Worm (Caenorhabditis elegans) whole organism, young adult: ENCODE data around the gene str-193.

Source experiments
- B0261.1 ChIP-seq: sonication (generic microtip); optimal IDR thresholded peaks from 2 replicates; lab custom pipeline; 2016; ENCODE audit warnings: mild to moderate bottlenecking, missing genetic modification characterization, moderate library complexity, missing compliant biosample characterization
- B0336.3 ChIP-seq: fragments of 200-800 bp; sonication (Bioruptor generic); IDR thresholded peaks from 2 replicates; pipeline ENCODE4 v1.3.6; 2022; ENCODE audit warnings: missing genetic modification characterization, missing compliant biosample characterization
- C17E4.6 ChIP-seq: fragments of 200-800 bp; sonication (Bioruptor generic); IDR thresholded peaks from 2 replicates; pipeline ENCODE4 v1.3.6; 2022; ENCODE audit warnings: missing genetic modification reagents, missing genetic modification characterization, missing compliant biosample characterization
- D2030.7 ChIP-seq: fragments of 200-800 bp; sonication (Bioruptor generic); IDR thresholded peaks from 2 replicates; pipeline ENCODE4 v1.3.6; 2022; ENCODE audit warnings: missing genetic modification reagents, missing genetic modification characterization, missing compliant biosample characterization
- F23B12.7 ChIP-seq: sonication (generic microtip); optimal IDR thresholded peaks from 2 replicates; lab custom pipeline; 2017; ENCODE audit warnings: missing genetic modification characterization, mild to moderate bottlenecking, missing compliant biosample characterization, antibody characterized with exemption, moderate library complexity; ENCODE audit not compliant: insufficient read depth
- F39B2.1 ChIP-seq: fragments of 200-800 bp; sonication (Bioruptor generic); IDR thresholded peaks from 2 replicates; pipeline ENCODE4 v1.3.6; 2022; ENCODE audit warnings: missing genetic modification reagents, missing genetic modification characterization, missing compliant biosample characterization
- F49E8.2 ChIP-seq: sonication (generic microtip); optimal IDR thresholded peaks from 3 replicates; lab custom pipeline; 2017; ENCODE audit warnings: missing genetic modification characterization, mild to moderate bottlenecking, missing compliant biosample characterization, antibody characterized with exemption, moderate library complexity; ENCODE audit not compliant: insufficient read depth
- F57A8.1 ChIP-seq: fragments of 200-800 bp; sonication (Bioruptor generic); optimal IDR thresholded peaks from 2 replicates; lab custom pipeline; 2018; ENCODE audit warnings: mild to moderate bottlenecking, missing genetic modification characterization, moderate library complexity, missing compliant biosample characterization
- F57C9.4 ChIP-seq: sonication (generic microtip); optimal IDR thresholded peaks from 2 replicates; lab custom pipeline; 2017; ENCODE audit warnings: mild to moderate bottlenecking, missing genetic modification characterization, missing compliant biosample characterization
- K11D2.4 ChIP-seq: fragments of 200-800 bp; sonication (Bioruptor generic); IDR thresholded peaks from 2 replicates; pipeline ENCODE4 v1.3.6; 2022; ENCODE audit warnings: missing genetic modification reagents, missing genetic modification characterization, missing compliant biosample characterization
- Y53G8AR.9 ChIP-seq: fragments of 200-800 bp; sonication (Bioruptor generic); conservative IDR thresholded peaks from 2 replicates; pipeline ENCODE4 v1.3.6; 2022; ENCODE audit warnings: missing genetic modification reagents, missing genetic modification characterization, missing compliant biosample characterization
- ama-1 ChIP-seq, 3 experiments: fragments of 150-350 bp in 1 of 3; sonication (generic microtip) in 2 of 3; optimal IDR thresholded peaks; 2 replicates each; lab custom pipeline; 2014 to 2018; ENCODE audit warnings: missing biosample characterization in 2 of 3, missing genetic modification characterization in 2 of 3, missing genetic modification reagents in 2 of 3
- athp-1 ChIP-seq: sonication (generic microtip); optimal IDR thresholded peaks from 2 replicates; lab custom pipeline; 2017; ENCODE audit warnings: mild to moderate bottlenecking, missing genetic modification characterization, missing compliant biosample characterization
- attf-5 ChIP-seq: fragments of 200-800 bp; sonication (Bioruptor generic); optimal IDR thresholded peaks from 2 replicates; lab custom pipeline; 2018; ENCODE audit warnings: mild to moderate bottlenecking, missing genetic modification characterization, missing compliant biosample characterization
- attf-6 ChIP-seq: fragments of 200-800 bp; sonication (Bioruptor generic); IDR thresholded peaks from 2 replicates; pipeline ENCODE4 v1.3.6; 2022; ENCODE audit warnings: missing genetic modification reagents, missing genetic modification characterization, missing compliant biosample characterization
- bed-1 ChIP-seq: fragments of 200-800 bp; sonication (Bioruptor generic); IDR thresholded peaks from 2 replicates; pipeline ENCODE4 v1.3.6; 2022; ENCODE audit warnings: missing genetic modification reagents, missing genetic modification characterization, missing compliant biosample characterization
- cebp-1 ChIP-seq, 2 experiments: fragments of 200-800 bp in 1 of 2; sonication (Bioruptor generic) in 1 of 2; sonication (generic microtip) in 1 of 2; IDR thresholded peaks in 1 of 2; optimal IDR thresholded peaks in 1 of 2; 2 replicates each; pipeline versions ENCODE4 v1.3.6 to Lab custom; 2017 to 2022; ENCODE audit warnings: missing compliant biosample characterization in 2 of 2, missing genetic modification characterization in 2 of 2, mild to moderate bottlenecking in 1 of 2, missing genetic modification reagents in 1 of 2, moderate library complexity in 1 of 2
- ceh-27 ChIP-seq: fragments of 200-800 bp; sonication (Bioruptor generic); optimal IDR thresholded peaks from 2 replicates; lab custom pipeline; 2018; ENCODE audit warnings: mild to moderate bottlenecking, missing genetic modification characterization, moderate library complexity, missing compliant biosample characterization
- ceh-91 ChIP-seq: fragments of 200-800 bp; sonication (Bioruptor generic); IDR thresholded peaks from 2 replicates; pipeline ENCODE4 v1.3.6; 2022; ENCODE audit warnings: missing genetic modification reagents, missing genetic modification characterization, missing compliant biosample characterization
- ekl-4 ChIP-seq: fragments of 200-800 bp; sonication (Bioruptor generic); IDR thresholded peaks from 2 replicates; pipeline ENCODE4 v1.3.6; 2022; ENCODE audit warnings: missing genetic modification reagents, missing genetic modification characterization, missing compliant biosample characterization
- hlh-26 ChIP-seq: fragments of 200-800 bp; sonication (Bioruptor generic); conservative IDR thresholded peaks from 2 replicates; pipeline ENCODE4 v1.3.6; 2022; ENCODE audit warnings: missing genetic modification reagents, missing genetic modification characterization, missing compliant biosample characterization
- hmg-20 ChIP-seq: fragments of 200-800 bp; sonication (Bioruptor generic); IDR thresholded peaks from 2 replicates; pipeline ENCODE4 v1.3.6; 2022; ENCODE audit warnings: missing genetic modification reagents, missing genetic modification characterization, missing compliant biosample characterization
- lag-1 ChIP-seq: fragments of 200-800 bp; sonication (Bioruptor generic); IDR thresholded peaks from 2 replicates; pipeline ENCODE4 v1.3.6; 2022; ENCODE audit warnings: missing genetic modification reagents, missing genetic modification characterization, missing compliant biosample characterization
- lin-26 ChIP-seq: fragments of 200-800 bp; sonication (Bioruptor generic); IDR thresholded peaks from 2 replicates; pipeline ENCODE4 v1.3.6; 2022; ENCODE audit warnings: missing genetic modification reagents, missing genetic modification characterization, missing compliant biosample characterization
- lin-54 ChIP-seq: fragments of 200-800 bp; sonication (Bioruptor generic); optimal IDR thresholded peaks from 2 replicates; lab custom pipeline; 2018; ENCODE audit warnings: mild to moderate bottlenecking, missing genetic modification characterization, missing compliant biosample characterization
- lir-1 ChIP-seq: fragments of 200-800 bp; sonication (Bioruptor generic); conservative IDR thresholded peaks from 2 replicates; pipeline ENCODE4 v1.3.6; 2022; ENCODE audit warnings: missing genetic modification reagents, missing genetic modification characterization, missing compliant biosample characterization
- lsl-1 ChIP-seq: fragments of 200-800 bp; sonication (Bioruptor generic); optimal IDR thresholded peaks from 2 replicates; lab custom pipeline; 2018; ENCODE audit warnings: mild to moderate bottlenecking, missing genetic modification characterization, moderate library complexity, missing compliant biosample characterization
- lsy-27 ChIP-seq: sonication (generic microtip); optimal IDR thresholded peaks from 2 replicates; lab custom pipeline; 2017; ENCODE audit warnings: missing genetic modification characterization, mild to moderate bottlenecking, missing compliant biosample characterization, antibody characterized with exemption, missing genotype, borderline replicate concordance; ENCODE audit not compliant: insufficient read depth
- madf-8 ChIP-seq: fragments of 200-800 bp; sonication (Bioruptor generic); conservative IDR thresholded peaks from 2 replicates; pipeline ENCODE4 v1.3.6; 2022; ENCODE audit warnings: missing genetic modification reagents, missing genetic modification characterization, missing compliant biosample characterization
- mel-28 ChIP-seq: sonication (generic microtip); optimal IDR thresholded peaks from 2 replicates; lab custom pipeline; 2016; ENCODE audit warnings: borderline replicate concordance, mild to moderate bottlenecking, missing genetic modification characterization, missing compliant biosample characterization
- nhr-179 ChIP-seq: sonication (generic microtip); optimal IDR thresholded peaks from 2 replicates; lab custom pipeline; 2016; ENCODE audit warnings: mild to moderate bottlenecking, missing genetic modification characterization, missing compliant biosample characterization
- pbrm-1 ChIP-seq: fragments of 200-800 bp; sonication (Bioruptor generic); IDR thresholded peaks from 2 replicates; pipeline ENCODE4 v1.3.6; 2022; ENCODE audit warnings: missing genetic modification reagents, missing genetic modification characterization, missing compliant biosample characterization
- pha-4 ChIP-seq: fragments of 150-350 bp; sonication (generic microtip); optimal IDR thresholded peaks from 2 replicates; lab custom pipeline; 2014; ENCODE audit warnings: missing biosample characterization, missing genetic modification reagents, missing genetic modification characterization
- rec-8 ChIP-seq, 2 experiments: sonication (generic microtip); optimal IDR thresholded peaks; 2 replicates each; lab custom pipeline; 2016; ENCODE audit warnings: mild to moderate bottlenecking in 2 of 2, missing genetic modification characterization in 2 of 2, missing genetic modification reagents in 2 of 2, missing genotype in 2 of 2, missing biosample characterization in 1 of 2, missing compliant biosample characterization in 1 of 2, moderate library complexity in 1 of 2
- snpc-1.1 ChIP-seq: sonication (generic microtip); optimal IDR thresholded peaks from 2 replicates; lab custom pipeline; 2017; ENCODE audit warnings: missing genetic modification characterization, mild to moderate bottlenecking, missing compliant biosample characterization, antibody characterized with exemption, moderate library complexity, missing genotype, missing genetic modification reagents; ENCODE audit not compliant: insufficient read depth
- snpc-1.3 ChIP-seq: sonication (generic microtip); optimal IDR thresholded peaks from 2 replicates; lab custom pipeline; 2017; ENCODE audit warnings: missing genetic modification characterization, mild to moderate bottlenecking, missing compliant biosample characterization, antibody characterized with exemption, moderate library complexity, missing genotype, missing genetic modification reagents; ENCODE audit not compliant: insufficient read depth
- snpc-4 ChIP-seq, 5 experiments: fragments of 150-350 bp in 1 of 5; sonication (generic microtip) in 4 of 5; optimal IDR thresholded peaks; 2 replicates each; lab custom pipeline; 2014 to 2018; ENCODE audit warnings: missing genetic modification characterization in 5 of 5, missing biosample characterization in 3 of 5, antibody characterized with exemption in 2 of 5, mild to moderate bottlenecking in 2 of 5, missing compliant biosample characterization in 2 of 5, missing genotype in 2 of 5, moderate library complexity in 2 of 5, missing genetic modification reagents in 1 of 5
- sptf-2 ChIP-seq: fragments of 200-800 bp; sonication (Bioruptor generic); optimal IDR thresholded peaks from 2 replicates; lab custom pipeline; 2018; ENCODE audit warnings: mild to moderate bottlenecking, missing genetic modification characterization, missing compliant biosample characterization
- unc-130 ChIP-seq: sonication (generic microtip); optimal IDR thresholded peaks from 2 replicates; lab custom pipeline; 2016; ENCODE audit warnings: missing genetic modification reagents, missing genetic modification characterization, missing compliant biosample characterization
- unc-62 ChIP-seq: fragments of 150-350 bp; optimal IDR thresholded peaks from 2 replicates; lab custom pipeline; 2014; ENCODE audit warnings: missing biosample characterization, missing genetic modification reagents, missing genetic modification characterization
- xnd-1 ChIP-seq: sonication (generic microtip); optimal IDR thresholded peaks from 2 replicates; lab custom pipeline; 2016; ENCODE audit warnings: missing genotype, missing genetic modification reagents, missing genetic modification characterization, missing compliant biosample characterization
- ztf-25 ChIP-seq: fragments of 200-800 bp; sonication (Bioruptor generic); IDR thresholded peaks from 2 replicates; pipeline ENCODE4 v1.3.6; 2022; ENCODE audit warnings: missing genetic modification reagents, missing genetic modification characterization, missing compliant biosample characterization
- ztf-28 ChIP-seq: fragments of 200-800 bp; sonication (Bioruptor generic); IDR thresholded peaks from 2 replicates; pipeline ENCODE4 v1.3.6; 2022; ENCODE audit warnings: missing genetic modification reagents, missing genetic modification characterization, missing compliant biosample characterization

The str-193 gene

ce11 chrV:9789657-9790261 lies 31.9 kb downstream of the str-193 start, which contains the start of gene ztf-7 (continued):
- no peak for TF ChIP-seq madf-8 (GFP tag; lab: Robert Waterston, UW)
- no peak for TF ChIP-seq mel-28
- peak; percentile 97 for TF ChIP-seq pbrm-1 (GFP tag; lab: Robert Waterston, UW)
- TF ChIP-seq lsl-1, result peak; percentile 68
- no peak for TF ChIP-seq nhr-179 (tag; lab: Kevin White, UChicago)
- TF ChIP-seq sptf-2 (GFP tag; lab: Kevin White, UChicago), result no peak
- no peak for TF ChIP-seq ztf-25 (GFP tag; lab: Robert Waterston, UW)
- peak; percentile 96 for TF ChIP-seq K11D2.4 (GFP tag; lab: Robert Waterston, UW)

DNA sequence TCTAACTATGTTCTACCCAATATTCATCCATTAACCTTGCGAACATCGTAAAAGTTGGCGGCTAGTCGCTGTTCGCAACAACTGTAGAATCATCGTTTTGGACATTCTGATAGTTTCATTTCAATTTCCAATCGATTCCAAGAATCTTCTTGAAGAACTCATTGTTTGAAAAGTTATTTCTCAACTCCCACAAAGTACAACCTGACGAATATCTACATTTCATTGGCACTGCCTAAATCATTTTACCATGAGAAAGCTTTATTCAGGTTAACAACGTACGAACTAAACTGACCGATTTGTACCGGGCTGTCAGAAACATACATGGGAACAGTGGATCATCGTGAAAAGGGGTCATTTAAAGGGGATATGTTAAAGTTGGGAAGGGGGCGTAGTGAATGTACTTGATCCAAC lies 34.9 kb downstream of the str-193 start, which contains the start of gene F46B6.6:
Gene F46B6.6, minus strand, starts transcription at position 148 of the 411 bp plus-strand sequence.
- TF ChIP-seq lag-1 (GFP tag; lab: Robert Waterston, UW), result no peak
- peak; percentile 47; the same call in 1 of the 2 replicates for TF ChIP-seq B0336.3 (GFP tag; lab: Robert Waterston, UW)
- no peak for TF ChIP-seq attf-6 (GFP tag; lab: Robert Waterston, UW)
- no peak; the same call in 1 of the 2 replicates for TF ChIP-seq lin-26 (GFP tag; lab: Robert Waterston, UW)
- no peak for TF ChIP-seq C17E4.6 (GFP tag; lab: Robert Waterston, UW)
- TF ChIP-seq F57A8.1 (GFP tag; lab: Kevin White, UChicago), result no peak
- TF ChIP-seq athp-1 (tag; lab: Kevin White, UChicago), result peak; percentile 62
- no peak for TF ChIP-seq hmg-20 (GFP tag; lab: Robert Waterston, UW)
- TF ChIP-seq ekl-4, result peak; percentile 50; the same call in 1 of the 2 replicates
- peak; percentile 11 for TF ChIP-seq snpc-1.1
- TF ChIP-seq bed-1 (GFP tag; lab: Robert Waterston, UW), result no peak
- TF ChIP-seq ama-1 (optimal IDR thresholded peaks at IDR 0.05; lab: Kevin White, UChicago), result peak; percentile 72
- TF ChIP-seq ama-1 (GFP tag; optimal IDR thresholded peaks at IDR 0.05; lab: Kevin White, UChicago), result peak; percentile 14 to 36
- no peak for TF ChIP-seq cebp-1 (GFP tag; IDR thresholded peaks at IDR 0.05; lab: Robert Waterston, UW)
- TF ChIP-seq cebp-1 (tag; optimal IDR thresholded peaks at IDR 0.05; lab: Kevin White, UChicago), result peak; percentile 54
- TF ChIP-seq attf-5 (GFP tag; lab: Kevin White, UChicago), result peak; percentile 41
- peak; percentile 33 for TF ChIP-seq snpc-4 (GFP tag; optimal IDR thresholded peaks at IDR 0.05; lab: Kevin White, UChicago)
- TF ChIP-seq snpc-4 (tag; optimal IDR thresholded peaks at IDR 0.05; lab: Kevin White, UChicago), result no peak
- TF ChIP-seq unc-62, result no peak
- TF ChIP-seq K11D2.4 (GFP tag; lab: Robert Waterston, UW), result peak; percentile 41; the same call in 1 of the 2 replicates
- TF ChIP-seq Y53G8AR.9 (GFP tag; lab: Robert Waterston, UW), result 0 out of 2 replicates have a peak, but pooled peaks have one; percentile 57
- TF ChIP-seq F49E8.2, result peak; percentile 53
- TF ChIP-seq ztf-28 (GFP tag; lab: Robert Waterston, UW), result no peak
- no peak for TF ChIP-seq F39B2.1 (GFP tag; lab: Robert Waterston, UW)
- peak; percentile 21 for TF ChIP-seq lin-54 (GFP tag; lab: Kevin White, UChicago)
- TF ChIP-seq rec-8 (tag; optimal IDR thresholded peaks at IDR 0.05; lab: Kevin White, UChicago), result peak in 1 of 2 experiments; percentile 12
- no peak for TF ChIP-seq hlh-26 (GFP tag; lab: Robert Waterston, UW)
- TF ChIP-seq F57C9.4, result no peak
- TF ChIP-seq F23B12.7, result no peak
- TF ChIP-seq lir-1 (GFP tag; lab: Robert Waterston, UW), result no peak; the same call in 1 of the 2 replicates
- no peak for TF ChIP-seq pha-4
- TF ChIP-seq lsy-27 (tag; lab: Kevin White, UChicago), result no peak
- TF ChIP-seq xnd-1 (tag; lab: Kevin White, UChicago), result no peak
- TF ChIP-seq snpc-1.3, result no peak
- TF ChIP-seq ceh-91, result no peak
- no peak for TF ChIP-seq B0261.1 (tag; lab: Kevin White, UChicago)
- TF ChIP-seq unc-130, result no peak
- no peak for TF ChIP-seq D2030.7
- no peak for TF ChIP-seq ceh-27 (GFP tag; lab: Kevin White, UChicago)
